Worm (Caenorhabditis elegans): ENCODE data around the gene ZK546.19.
A peak's percentile ranks its signal among the peaks of the same experiment; 100 is the strongest.

ce11 chrII:4945695-4946094 lies 4.2 kb downstream of the ZK546.19 start, which contains the start of the genes gldi-11 and ZK546.2:
- TF ChIP-seq elt-1 (tag; optimal IDR thresholded peaks at IDR 0.05) (no peak), alr-1 (tag; optimal IDR thresholded peaks at IDR 0.05) (no peak), F13H6.1 (tag; optimal IDR thresholded peaks at IDR 0.05) (no peak), elt-3 (tag; optimal IDR thresholded peaks at IDR 0.05) (no peak), C34F6.9 (tag; optimal IDR thresholded peaks at IDR 0.05) (peak; percentile 39), ZK546.5 (tag; optimal IDR thresholded peaks at IDR 0.05) (no peak), nhr-77 (tag; optimal IDR thresholded peaks at IDR 0.05) (no peak), ztf-11 (tag; optimal IDR thresholded peaks at IDR 0.05) (no peak), nhr-11 (tag; optimal IDR thresholded peaks at IDR 0.05) (no peak), lin-13 (GFP tag; optimal IDR thresholded peaks at IDR 0.05) (no peak), unc-62 (GFP tag; optimal IDR thresholded peaks at IDR 0.05) (no peak)

All from whole organism, L2 larva.